Fruit fly (Drosophila melanogaster): ENCODE measurements around the gene Cyp313a3.

DNA sequence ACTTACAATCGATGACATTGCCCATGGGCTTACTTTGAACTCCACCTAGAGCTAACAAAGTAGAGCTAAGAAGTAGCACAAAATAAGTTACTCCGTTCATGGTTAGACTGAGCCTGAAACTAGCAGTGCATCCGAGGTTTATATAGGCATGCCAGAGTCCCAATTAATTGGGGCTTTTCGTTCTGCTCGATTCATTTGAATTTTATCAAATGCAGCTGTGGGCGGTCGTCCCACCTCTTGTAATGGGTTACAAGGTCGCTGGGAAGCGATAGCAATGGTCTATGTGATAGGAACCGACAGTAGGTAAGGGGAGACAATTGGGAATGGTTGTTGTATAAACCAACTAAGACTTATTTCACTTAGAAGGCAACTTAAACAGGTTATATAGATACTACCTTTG lies 12.8 kb downstream of the Cyp313a3 start, which contains the start of gene CG12256:
- TF ChIP-seq CTCF (optimal IDR thresholded peaks at IDR 0.05) (no peak), CG8478 (optimal IDR thresholded peaks at IDR 0.05) (no peak)
